Worm (Caenorhabditis elegans) whole organism, early embryonic: Measurements from ENCODE around the gene Y57G11C.46.

Source experiments
- B0310.2 ChIP-seq: sonication (generic microtip); optimal IDR thresholded peaks from 2 replicates; lab custom pipeline; 2016; ENCODE audit warnings: mild to moderate bottlenecking, missing genetic modification characterization, missing compliant biosample characterization
- F13C5.2 ChIP-seq: sonication (generic microtip); optimal IDR thresholded peaks from 2 replicates; lab custom pipeline; 2017; ENCODE audit warnings: mild to moderate bottlenecking, missing genetic modification characterization, inconsistent platforms, missing compliant biosample characterization
- aly-1 ChIP-seq: sonication (generic microtip); optimal IDR thresholded peaks from 2 replicates; lab custom pipeline; 2016; ENCODE audit warnings: missing genetic modification characterization, missing compliant biosample characterization
- ama-1 ChIP-seq: fragments of 150-350 bp; optimal IDR thresholded peaks from 2 replicates; lab custom pipeline; 2014
- ceh-13 ChIP-seq: fragments of 200-800 bp; sonication (Bioruptor generic); optimal IDR thresholded peaks from 2 replicates; lab custom pipeline; 2018; ENCODE audit warnings: mild to moderate bottlenecking, missing genetic modification characterization, missing compliant biosample characterization
- ceh-36 ChIP-seq: sonication (generic microtip); optimal IDR thresholded peaks from 2 replicates; lab custom pipeline; 2016; ENCODE audit warnings: missing genetic modification characterization, inconsistent platforms, missing compliant biosample characterization
- ets-7 ChIP-seq: sonication (generic microtip); optimal IDR thresholded peaks from 2 replicates; lab custom pipeline; 2016; ENCODE audit warnings: missing genotype, missing genetic modification characterization, missing compliant biosample characterization
- flt-1 ChIP-seq: fragments of 200-800 bp; sonication (Bioruptor generic); IDR thresholded peaks from 2 replicates; pipeline ENCODE4 v1.3.6; 2022; ENCODE audit warnings: missing genetic modification characterization, missing compliant biosample characterization
- hmbx-1 ChIP-seq: sonication (generic microtip); optimal IDR thresholded peaks from 2 replicates; lab custom pipeline; 2016; ENCODE audit warnings: mild to moderate bottlenecking, missing genetic modification characterization, missing compliant biosample characterization
- hmg-4 ChIP-seq: fragments of 200-800 bp; sonication (Bioruptor generic); optimal IDR thresholded peaks from 2 replicates; lab custom pipeline; 2018; ENCODE audit warnings: mild to moderate bottlenecking, missing genetic modification characterization, missing compliant biosample characterization
- hnd-1 ChIP-seq: sonication (generic microtip); optimal IDR thresholded peaks from 2 replicates; lab custom pipeline; 2016; ENCODE audit warnings: missing genetic modification characterization, missing compliant biosample characterization
- pes-1 ChIP-seq: fragments of 200-800 bp; sonication (Bioruptor generic); IDR thresholded peaks from 2 replicates; pipeline ENCODE4 v1.3.6; 2022; ENCODE audit warnings: missing genetic modification reagents, missing genetic modification characterization, missing compliant biosample characterization
- scrt-1 ChIP-seq: fragments of 200-800 bp; sonication (Bioruptor generic); IDR thresholded peaks from 2 replicates; pipeline ENCODE4 v1.3.6; 2022; ENCODE audit warnings: missing genetic modification characterization, missing compliant biosample characterization
- sea-1 ChIP-seq: fragments of 200-800 bp; sonication (Bioruptor generic); conservative IDR thresholded peaks from 2 replicates; pipeline ENCODE4 v1.3.6; 2022; ENCODE audit warnings: missing genetic modification characterization, missing compliant biosample characterization
- tbx-11 ChIP-seq: fragments of 200-800 bp; sonication (Bioruptor generic); IDR thresholded peaks from 2 replicates; pipeline ENCODE4 v1.3.6; 2022; ENCODE audit warnings: missing genetic modification characterization, missing compliant biosample characterization
- tbx-37 ChIP-seq: fragments of 200-800 bp; sonication (Bioruptor generic); conservative IDR thresholded peaks from 2 replicates; pipeline ENCODE4 v1.3.6; 2022; ENCODE audit warnings: missing genetic modification reagents, missing genetic modification characterization, missing compliant biosample characterization
- tra-4 ChIP-seq: sonication (generic microtip); optimal IDR thresholded peaks from 2 replicates; lab custom pipeline; 2017; ENCODE audit warnings: missing genetic modification characterization, missing compliant biosample characterization

Y57G11C.46 gene

DNA sequence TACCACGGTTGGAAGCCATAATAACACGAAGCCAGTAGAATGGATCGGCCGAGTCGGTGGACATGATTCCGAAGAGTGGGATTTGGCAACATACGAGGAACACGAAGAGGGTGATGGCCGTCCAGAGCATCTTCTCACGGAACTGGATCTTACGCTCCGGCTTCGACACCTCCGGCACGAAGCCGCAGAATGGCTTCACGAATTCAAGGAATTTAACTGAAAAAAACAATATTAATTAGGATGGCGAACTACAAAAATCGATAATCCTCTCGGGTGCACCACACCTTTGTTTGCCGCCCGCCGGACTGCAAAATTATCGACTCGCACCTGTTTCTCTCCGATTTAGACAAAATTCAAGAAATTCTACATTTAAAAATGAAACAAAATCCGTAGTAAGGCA, 8.0 kb upstream of the Y57G11C.46 start:
- TF ChIP-seq B0310.2: no peak
- TF ChIP-seq scrt-1 (GFP tag; lab: Robert Waterston, UW): no peak
- no peak for TF ChIP-seq flt-1 (GFP tag; lab: Robert Waterston, UW)
- TF ChIP-seq F13C5.2 (tag; lab: Kevin White, UChicago): no peak
- TF ChIP-seq hmbx-1 (tag; lab: Kevin White, UChicago): no peak
- TF ChIP-seq ets-7 (tag; lab: Kevin White, UChicago): no peak

DNA sequence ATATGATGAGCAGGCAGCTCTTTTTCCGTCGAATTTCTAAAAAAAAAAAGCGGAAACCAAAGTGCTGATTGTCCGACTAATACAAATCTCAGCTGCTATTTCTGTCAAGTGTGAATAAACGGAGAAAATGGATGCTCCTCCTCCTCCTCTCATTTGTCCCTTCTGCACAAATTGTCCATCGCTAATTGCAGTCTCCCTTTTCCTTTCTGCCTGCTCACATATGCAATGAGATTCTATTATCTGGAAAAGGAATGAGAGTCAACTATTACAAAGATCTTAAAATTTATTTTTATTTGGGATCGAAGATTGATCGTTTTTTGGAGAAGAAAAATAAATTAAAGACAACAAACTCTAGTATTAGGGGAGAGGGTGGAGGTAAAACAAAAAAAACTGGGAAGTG, 6.1 kb upstream of the Y57G11C.46 start:
- TF ChIP-seq scrt-1 (GFP tag; lab: Robert Waterston, UW) (no peak), B0310.2 (no peak), hnd-1 (tag; lab: Kevin White, UChicago) (no peak), ets-7 (tag; lab: Kevin White, UChicago) (no peak), ama-1 (lab: Kevin White, UChicago) (peak; percentile 38), hmg-4 (GFP tag; lab: Kevin White, UChicago) (no peak), tra-4 (tag; lab: Kevin White, UChicago) (no peak)

DNA sequence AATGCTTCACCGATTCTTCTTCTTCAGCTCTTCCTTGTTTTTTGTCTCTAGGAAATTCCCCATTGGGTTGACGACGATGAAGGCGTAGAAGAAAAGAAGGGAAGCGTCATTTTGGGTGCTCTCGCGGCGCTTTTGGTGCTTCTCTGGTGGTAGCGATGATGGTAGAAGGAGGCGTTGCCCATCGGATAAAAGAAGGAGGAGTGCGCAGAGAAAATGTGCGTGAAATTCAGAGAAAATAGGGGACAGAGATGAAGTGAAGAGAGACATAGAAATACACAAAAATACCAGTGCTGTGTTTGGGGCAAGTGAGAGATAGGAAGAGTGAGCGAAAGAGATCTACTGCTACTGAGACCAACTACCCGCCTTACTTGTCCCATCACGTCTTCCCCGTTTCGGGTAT, 9.3 kb downstream of the Y57G11C.46 start, which contains the start of gene oig-5:
oig-5 (plus strand) TSS at position 301 of the 400 bp plus-strand sequence.
- TF ChIP-seq hmbx-1 (tag; lab: Kevin White, UChicago) (no peak), hnd-1 (tag; lab: Kevin White, UChicago) (no peak), scrt-1 (GFP tag; lab: Robert Waterston, UW) (no peak), tbx-37 (GFP tag; lab: Robert Waterston, UW) (no peak), sea-1 (GFP tag; lab: Robert Waterston, UW) (no peak), aly-1 (tag; lab: Kevin White, UChicago) (no peak), tbx-11 (GFP tag; lab: Robert Waterston, UW) (no peak)

DNA sequence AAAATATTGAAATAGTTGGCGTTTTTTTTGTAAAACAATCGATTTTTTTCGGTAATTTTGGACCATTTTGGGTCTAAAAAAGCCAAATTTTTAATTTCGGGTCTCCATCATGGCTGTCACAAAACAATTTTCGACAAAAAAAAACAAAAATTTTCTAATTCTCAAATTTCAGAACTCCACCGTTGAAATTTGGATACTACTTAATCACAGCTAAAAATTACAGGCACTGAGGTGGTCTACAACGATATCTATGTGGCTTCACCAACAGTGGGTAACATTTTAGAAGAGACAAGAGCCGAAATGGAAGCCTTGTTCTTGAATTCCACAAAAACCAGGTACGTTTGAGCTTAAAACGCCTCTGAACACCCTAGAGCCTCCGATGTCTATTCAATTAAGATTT, 13.9 kb downstream of the Y57G11C.46 start, which contains the start of gene Y57G11C.1142:
Y57G11C.1142 (plus strand) TSS at position 301 of the 400 bp plus-strand sequence.
- TF ChIP-seq tra-4 (tag; lab: Kevin White, UChicago) (no peak), ceh-13 (GFP tag; lab: Kevin White, UChicago) (no peak), hnd-1 (tag; lab: Kevin White, UChicago) (no peak), ets-7 (tag; lab: Kevin White, UChicago) (no peak), tbx-11 (GFP tag; lab: Robert Waterston, UW) (no peak), sea-1 (GFP tag; lab: Robert Waterston, UW) (no peak), tbx-37 (GFP tag; lab: Robert Waterston, UW) (no peak), pes-1 (GFP tag; lab: Robert Waterston, UW) (no peak), hmbx-1 (tag; lab: Kevin White, UChicago) (no peak), F13C5.2 (tag; lab: Kevin White, UChicago) (no peak), flt-1 (GFP tag; lab: Robert Waterston, UW) (no peak), ama-1 (lab: Kevin White, UChicago) (no peak), hmg-4 (GFP tag; lab: Kevin White, UChicago) (no peak), scrt-1 (GFP tag; lab: Robert Waterston, UW) (no peak)

DNA sequence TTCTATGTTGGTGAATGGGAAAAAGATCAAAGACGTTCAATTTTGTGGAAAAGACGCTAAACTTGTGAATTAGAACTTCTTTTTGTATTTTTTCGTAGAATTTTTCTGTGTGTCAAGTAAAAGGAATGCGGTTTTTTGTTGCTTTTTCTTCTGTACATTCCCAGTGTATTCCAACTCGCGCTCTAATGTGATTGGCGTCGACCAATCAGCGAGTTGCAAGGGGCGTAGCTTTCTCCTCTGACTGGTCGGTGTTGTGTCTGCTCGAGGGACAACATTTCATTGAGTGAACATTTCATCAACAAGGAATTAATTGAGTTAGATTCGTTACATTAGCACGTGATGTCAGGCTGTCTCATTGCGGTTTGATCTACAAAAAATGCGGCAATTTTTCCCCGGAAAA, 15.3 kb downstream of the Y57G11C.46 start:
- no peak for TF ChIP-seq ceh-36 (tag; lab: Kevin White, UChicago)
- TF ChIP-seq hmbx-1 (tag; lab: Kevin White, UChicago): no peak
- no peak for TF ChIP-seq tra-4 (tag; lab: Kevin White, UChicago)
- TF ChIP-seq ama-1 (lab: Kevin White, UChicago): no peak

DNA sequence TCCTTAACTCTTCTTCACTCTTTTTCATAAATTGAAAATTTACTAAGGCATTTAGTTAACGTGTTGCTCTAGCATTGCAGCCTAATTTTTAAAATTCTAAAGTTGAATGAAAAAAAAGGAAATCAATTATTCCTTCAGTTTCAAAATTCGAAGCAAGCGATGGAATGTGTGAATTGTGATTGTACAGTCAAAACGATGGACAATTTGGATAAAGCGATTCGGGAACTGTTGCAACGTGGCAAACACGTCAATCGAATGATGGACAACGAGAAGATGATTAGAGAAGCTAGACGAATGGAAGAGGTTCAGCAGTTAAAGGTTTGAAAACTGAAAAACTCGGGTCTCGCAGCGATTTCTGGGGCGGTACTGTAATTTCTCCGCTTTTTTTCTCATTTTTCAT, 17.0 kb downstream of the Y57G11C.46 start, which contains the start of gene Y57G11C.14:
Y57G11C.14 (plus strand) TSS at position 126 of the 400 bp plus-strand sequence.
- TF ChIP-seq pes-1 (GFP tag; lab: Robert Waterston, UW) (no peak), tra-4 (tag; lab: Kevin White, UChicago) (no peak), aly-1 (tag; lab: Kevin White, UChicago) (no peak), tbx-37 (GFP tag; lab: Robert Waterston, UW) (no peak), scrt-1 (GFP tag; lab: Robert Waterston, UW) (no peak), flt-1 (GFP tag; lab: Robert Waterston, UW) (no peak), F13C5.2 (tag; lab: Kevin White, UChicago) (no peak), hmg-4 (GFP tag; lab: Kevin White, UChicago) (no peak), hmbx-1 (tag; lab: Kevin White, UChicago) (no peak), tbx-11 (GFP tag; lab: Robert Waterston, UW) (no peak), ceh-36 (tag; lab: Kevin White, UChicago) (no peak), hnd-1 (tag; lab: Kevin White, UChicago) (no peak), ama-1 (lab: Kevin White, UChicago) (no peak), ets-7 (tag; lab: Kevin White, UChicago) (no peak), B0310.2 (no peak), sea-1 (GFP tag; lab: Robert Waterston, UW) (no peak), ceh-13 (GFP tag; lab: Kevin White, UChicago) (no peak)

DNA sequence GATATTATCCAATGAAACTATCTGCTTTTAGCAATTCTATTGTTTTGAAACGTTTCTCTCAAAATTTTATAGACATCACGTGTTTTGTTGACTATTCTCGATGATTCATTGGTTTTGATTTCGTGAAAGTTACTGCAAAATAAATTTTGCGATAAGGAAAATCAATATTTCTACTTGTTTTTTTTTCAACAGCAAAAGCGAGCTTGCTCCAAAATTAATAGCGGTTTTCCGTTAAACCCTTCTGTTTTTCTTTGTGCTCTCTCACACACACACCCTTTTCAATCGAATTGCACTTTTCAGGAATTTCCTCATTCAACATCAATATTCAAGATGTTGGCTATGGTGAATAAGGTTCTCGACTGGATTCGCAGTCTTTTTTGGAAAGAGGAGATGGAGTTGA, 18.3 kb downstream of the Y57G11C.46 start, which contains the start of gene arl-8:
arl-8 (plus strand) TSS at position 301 of the 400 bp plus-strand sequence.
- TF ChIP-seq hmg-4 (GFP tag; lab: Kevin White, UChicago) (no peak), hmbx-1 (tag; lab: Kevin White, UChicago) (no peak), scrt-1 (GFP tag; lab: Robert Waterston, UW) (no peak), tbx-11 (GFP tag; lab: Robert Waterston, UW) (no peak), pes-1 (GFP tag; lab: Robert Waterston, UW) (no peak), sea-1 (GFP tag; lab: Robert Waterston, UW) (no peak), ama-1 (lab: Kevin White, UChicago) (no peak), ceh-13 (GFP tag; lab: Kevin White, UChicago) (no peak), aly-1 (tag; lab: Kevin White, UChicago) (no peak), ets-7 (tag; lab: Kevin White, UChicago) (no peak), ceh-36 (tag; lab: Kevin White, UChicago) (no peak), F13C5.2 (tag; lab: Kevin White, UChicago) (no peak), hnd-1 (tag; lab: Kevin White, UChicago) (no peak), tbx-37 (GFP tag; lab: Robert Waterston, UW) (no peak), tra-4 (tag; lab: Kevin White, UChicago) (no peak), B0310.2 (no peak), flt-1 (GFP tag; lab: Robert Waterston, UW) (no peak)
